Fruit fly (Drosophila melanogaster) whole organism, embryonic: ENCODE measurements around the gene CG5781.

Experiments
- Atf6 ChIP-seq: fragments of 200-800 bp; sonication (Bioruptor generic); IDR thresholded peaks from 2 replicates; pipeline ENCODE4 v1.3.6; 2022; ENCODE audit warnings: missing biosample characterization, missing genetic modification characterization
- Awh ChIP-seq: fragments of 200-800 bp; sonication (Bioruptor generic); IDR thresholded peaks from 2 replicates; pipeline ENCODE4, ENCODE4 v1.3.6; 2022; ENCODE audit warnings: missing biosample characterization, missing genetic modification characterization
- BtbVII ChIP-seq: fragments of 200-800 bp; sonication (Bioruptor generic); optimal IDR thresholded peaks from 3 replicates; lab custom pipeline; 2017; ENCODE audit warnings: missing biosample characterization, mild to moderate bottlenecking, missing genetic modification characterization
- CG10147 ChIP-seq: fragments of 200-800 bp; sonication (Bioruptor generic); optimal IDR thresholded peaks from 2 replicates; lab custom pipeline; 2019; ENCODE audit warnings: missing biosample characterization, mild to moderate bottlenecking, missing genetic modification characterization, moderate library complexity
- CG10462 ChIP-seq: fragments of 200-800 bp; sonication (Bioruptor generic); optimal IDR thresholded peaks from 2 replicates; lab custom pipeline; 2016; ENCODE audit warnings: missing biosample characterization, missing genetic modification characterization
- CG13424 ChIP-seq: fragments of 200-800 bp; sonication (Bioruptor generic); optimal IDR thresholded peaks from 2 replicates; lab custom pipeline; 2019; ENCODE audit warnings: missing biosample characterization, mild to moderate bottlenecking, missing genetic modification characterization, moderate library complexity
- CG14710 ChIP-seq: fragments of 200-800 bp; sonication (Bioruptor generic); optimal IDR thresholded peaks from 3 replicates; lab custom pipeline; 2019; ENCODE audit warnings: missing biosample characterization, mild to moderate bottlenecking, missing genetic modification characterization, moderate library complexity
- CG15269 ChIP-seq: fragments of 200-800 bp; sonication (Bioruptor generic); optimal IDR thresholded peaks from 2 replicates; lab custom pipeline; 2018; ENCODE audit warnings: missing biosample characterization, mild to moderate bottlenecking, missing genetic modification characterization, moderate library complexity
- CG17186 ChIP-seq: fragments of 200-800 bp; sonication (Bioruptor generic); optimal IDR thresholded peaks from 3 replicates; lab custom pipeline; 2017; ENCODE audit warnings: missing biosample characterization, missing genetic modification reagents, missing genetic modification characterization
- CG17361 ChIP-seq: fragments of 200-800 bp; sonication (Bioruptor generic); IDR thresholded peaks from 3 replicates; pipeline ENCODE4 v1.3.6; 2022; ENCODE audit warnings: missing biosample characterization, missing genetic modification characterization
- CG30431 ChIP-seq: fragments of 200-800 bp; sonication (Bioruptor generic); optimal IDR thresholded peaks from 2 replicates; lab custom pipeline; 2017; ENCODE audit warnings: missing biosample characterization, missing genetic modification characterization
- CG3163 ChIP-seq: fragments of 200-800 bp; sonication (Bioruptor generic); optimal IDR thresholded peaks from 3 replicates; lab custom pipeline; 2016; ENCODE audit warnings: missing biosample characterization, missing genetic modification characterization
- CG32772 ChIP-seq: fragments of 200-800 bp; sonication (Bioruptor generic); IDR thresholded peaks from 2 replicates; pipeline ENCODE4 v1.3.6; 2022; ENCODE audit warnings: missing biosample characterization, missing genetic modification characterization
- CG33557 ChIP-seq: fragments of 200-800 bp; sonication (Bioruptor generic); optimal IDR thresholded peaks from 2 replicates; lab custom pipeline; 2019; ENCODE audit warnings: missing biosample characterization, mild to moderate bottlenecking, missing genetic modification characterization, moderate library complexity
- CG4360 ChIP-seq: fragments of 200-800 bp; sonication (Bioruptor generic); IDR thresholded peaks from 2 replicates; pipeline ENCODE4 v1.3.6; 2022; ENCODE audit warnings: missing biosample characterization, missing genetic modification characterization
- CG4854 ChIP-seq: fragments of 200-800 bp; sonication (Bioruptor generic); optimal IDR thresholded peaks from 2 replicates; lab custom pipeline; 2016; ENCODE audit warnings: missing biosample characterization, missing genetic modification characterization, inconsistent platforms
- CG5180 ChIP-seq: fragments of 200-800 bp; sonication (Bioruptor generic); optimal IDR thresholded peaks from 3 replicates; lab custom pipeline; 2017; ENCODE audit warnings: missing biosample characterization, missing genetic modification characterization, mild to moderate bottlenecking, moderate library complexity, missing genetic modification reagents
- CG6791 ChIP-seq: fragments of 200-800 bp; sonication (Bioruptor generic); IDR thresholded peaks from 3 replicates; pipeline ENCODE4 v1.3.6; 2022; ENCODE audit warnings: missing biosample characterization, missing genetic modification characterization; ENCODE audit not compliant: partially characterized antibody
- CG7271 ChIP-seq: fragments of 200-800 bp; sonication (Bioruptor generic); optimal IDR thresholded peaks from 2 replicates; lab custom pipeline; 2018; ENCODE audit warnings: missing biosample characterization, mild to moderate bottlenecking, missing genetic modification characterization, moderate library complexity
- CG7786 ChIP-seq: fragments of 200-800 bp; sonication (Bioruptor generic); optimal IDR thresholded peaks from 2 replicates; lab custom pipeline; 2016; ENCODE audit warnings: missing biosample characterization, missing genetic modification characterization
- CG7928 ChIP-seq: fragments of 200-800 bp; sonication (Bioruptor generic); optimal IDR thresholded peaks from 2 replicates; lab custom pipeline; 2017; ENCODE audit warnings: missing biosample characterization, mild to moderate bottlenecking, missing genetic modification characterization
- CG9437 ChIP-seq: fragments of 200-800 bp; sonication (Bioruptor generic); optimal IDR thresholded peaks from 2 replicates; lab custom pipeline; 2018; ENCODE audit warnings: missing biosample characterization, mild to moderate bottlenecking, missing genetic modification characterization
- CG9876 ChIP-seq: fragments of 200-800 bp; sonication (Bioruptor generic); optimal IDR thresholded peaks from 2 replicates; lab custom pipeline; 2016; ENCODE audit warnings: missing biosample characterization, missing genetic modification characterization
- D19A ChIP-seq: fragments of 200-800 bp; optimal IDR thresholded peaks from 3 replicates; lab custom pipeline; 2019; ENCODE audit warnings: missing biosample characterization, mild to moderate bottlenecking, missing genetic modification characterization, moderate library complexity
- D19B ChIP-seq: fragments of 200-800 bp; sonication (Bioruptor generic); optimal IDR thresholded peaks from 2 replicates; lab custom pipeline; 2017; ENCODE audit warnings: missing biosample characterization, mild to moderate bottlenecking, missing genetic modification characterization
- Dip2 ChIP-seq: fragments of 200-800 bp; sonication (Bioruptor generic); IDR thresholded peaks from 2 replicates; pipeline ENCODE4 v1.3.6; 2022; ENCODE audit warnings: missing biosample characterization, missing genetic modification characterization
- Dip3 ChIP-seq: fragments of 200-800 bp; sonication (Bioruptor generic); optimal IDR thresholded peaks from 3 replicates; lab custom pipeline; 2016; ENCODE audit warnings: missing biosample characterization, missing genetic modification characterization
- Elba2 ChIP-seq: fragments of 200-800 bp; sonication (Bioruptor generic); optimal IDR thresholded peaks from 3 replicates; lab custom pipeline; 2016; ENCODE audit warnings: missing biosample characterization, missing genetic modification characterization
- HLH4C ChIP-seq: fragments of 200-800 bp; sonication (Bioruptor generic); IDR thresholded peaks from 3 replicates; pipeline ENCODE4 v1.3.6; 2022; ENCODE audit warnings: missing biosample characterization, missing genetic modification characterization; ENCODE audit not compliant: partially characterized antibody
- HLH54F ChIP-seq: fragments of 200-800 bp; sonication (Bioruptor generic); optimal IDR thresholded peaks from 3 replicates; lab custom pipeline; 2016; ENCODE audit warnings: missing biosample characterization, missing genetic modification characterization
- HLHmδ ChIP-seq: fragments of 200-800 bp; sonication (Bioruptor generic); optimal IDR thresholded peaks from 2 replicates; lab custom pipeline; 2018; ENCODE audit warnings: missing biosample characterization, mild to moderate bottlenecking, missing genetic modification characterization, moderate library complexity
- Hey ChIP-seq: fragments of 200-800 bp; sonication (Bioruptor generic); optimal IDR thresholded peaks from 3 replicates; lab custom pipeline; 2018; ENCODE audit warnings: missing biosample characterization, mild to moderate bottlenecking, missing genetic modification characterization
- Hr39 ChIP-seq: fragments of >200 bp; optimal IDR thresholded peaks from 2 replicates; lab custom pipeline; 2017
- Ravus ChIP-seq: fragments of 200-800 bp; sonication (Bioruptor generic); IDR thresholded peaks from 2 replicates; pipeline ENCODE4 v1.3.6; 2022; ENCODE audit warnings: missing biosample characterization, missing genetic modification characterization
- Rfx ChIP-seq: fragments of 200-800 bp; sonication (Bioruptor generic); IDR thresholded peaks from 2 replicates; pipeline ENCODE4 v1.3.6; 2022; ENCODE audit warnings: missing biosample characterization, missing genetic modification characterization
- Xbp1 ChIP-seq: fragments of 200-800 bp; sonication (Bioruptor generic); optimal IDR thresholded peaks from 3 replicates; lab custom pipeline; 2016; ENCODE audit warnings: missing biosample characterization, mild to moderate bottlenecking, missing genetic modification characterization
- al ChIP-seq: fragments of 200-800 bp; sonication (Bioruptor generic); IDR thresholded peaks from 2 replicates; pipeline ENCODE4 v1.3.6; 2022; ENCODE audit warnings: missing biosample characterization, missing genetic modification characterization
- ash1 ChIP-seq: fragments of 200-800 bp; sonication (Bioruptor generic); optimal IDR thresholded peaks from 2 replicates; lab custom pipeline; 2018; ENCODE audit warnings: missing biosample characterization, mild to moderate bottlenecking, missing genetic modification characterization
- ato ChIP-seq: fragments of 200-800 bp; sonication (Bioruptor generic); IDR thresholded peaks from 2 replicates; pipeline ENCODE4 v1.3.6; 2022; ENCODE audit warnings: missing biosample characterization, missing genetic modification characterization; ENCODE audit not compliant: partially characterized antibody
- bcd ChIP-seq: fragments of 200-800 bp; sonication (Bioruptor generic); optimal IDR thresholded peaks from 2 replicates; lab custom pipeline; 2017; ENCODE audit warnings: missing biosample characterization, mild to moderate bottlenecking, missing genetic modification characterization
- br ChIP-seq: fragments of >200 bp; optimal IDR thresholded peaks from 2 replicates; lab custom pipeline; 2017
- dimm ChIP-seq: fragments of 200-800 bp; sonication (Bioruptor generic); IDR thresholded peaks from 2 replicates; pipeline ENCODE4 v1.3.6; 2022; ENCODE audit warnings: missing biosample characterization, missing genetic modification characterization
- dm ChIP-seq: fragments of 200-800 bp; sonication (Bioruptor generic); optimal IDR thresholded peaks from 3 replicates; lab custom pipeline; 2016; ENCODE audit warnings: missing biosample characterization, missing genetic modification characterization
- dmrt99B ChIP-seq: fragments of 200-800 bp; sonication (Bioruptor generic); optimal IDR thresholded peaks from 2 replicates; lab custom pipeline; 2018; ENCODE audit warnings: missing biosample characterization, mild to moderate bottlenecking, missing genetic modification characterization, moderate library complexity
- gem ChIP-seq: fragments of 200-800 bp; sonication (Bioruptor generic); optimal IDR thresholded peaks from 2 replicates; lab custom pipeline; 2019; ENCODE audit warnings: missing biosample characterization, mild to moderate bottlenecking, missing genetic modification characterization, moderate library complexity
- insv ChIP-seq, 2 experiments: fragments of 200-800 bp; sonication (Bioruptor generic); optimal IDR thresholded peaks; 3 replicates each; lab custom pipeline; 2016 to 2018; ENCODE audit warnings: missing biosample characterization in 2 of 2, missing genetic modification characterization in 2 of 2
- lilli ChIP-seq: fragments of 200-800 bp; sonication (Bioruptor generic); optimal IDR thresholded peaks from 3 replicates; lab custom pipeline; 2016; ENCODE audit warnings: missing biosample characterization, missing genetic modification characterization
- maf-S ChIP-seq: fragments of 200-800 bp; sonication (Bioruptor generic); optimal IDR thresholded peaks from 2 replicates; lab custom pipeline; 2016; ENCODE audit warnings: missing biosample characterization, missing genetic modification characterization
- sqz ChIP-seq: fragments of 200-800 bp; sonication (Bioruptor generic); optimal IDR thresholded peaks from 3 replicates; lab custom pipeline; 2018; ENCODE audit warnings: missing biosample characterization, mild to moderate bottlenecking, missing genetic modification characterization
- tll ChIP-seq, 2 experiments: fragments of 200-800 bp in 1 of 2; fragments of >200 bp in 1 of 2; sonication (Bioruptor generic) in 1 of 2; optimal IDR thresholded peaks; 2 replicates each; lab custom pipeline; 2017 to 2019; ENCODE audit warnings: missing biosample characterization in 2 of 2, missing genetic modification characterization in 2 of 2, mild to moderate bottlenecking in 1 of 2, moderate library complexity in 1 of 2
- unpg ChIP-seq: fragments of 200-800 bp; sonication (Bioruptor generic); optimal IDR thresholded peaks from 3 replicates; lab custom pipeline; 2018; ENCODE audit warnings: missing biosample characterization, mild to moderate bottlenecking, missing genetic modification characterization, moderate library complexity
- zfh1 ChIP-seq: fragments of 200-800 bp; sonication (Bioruptor generic); IDR thresholded peaks from 3 replicates; pipeline ENCODE4 v1.3.6; 2022; ENCODE audit warnings: missing biosample characterization, missing genetic modification characterization

CG5781 gene

dm6 chr2L:12712255-12712654 lies 15.1 kb upstream of the CG5781 start (continued):
- no peak; the same call in 2 of the 3 replicates for TF ChIP-seq HLH4C
- no peak; the same call in 2 of the 3 replicates for TF ChIP-seq zfh1 (GFP tag; lab: Robert Waterston, UW)
- no peak for TF ChIP-seq ato (GFP tag; lab: Robert Waterston, UW)
- TF ChIP-seq dm: peak; percentile 2
- TF ChIP-seq CG15269 (tag; lab: Kevin White, UChicago): no peak
- TF ChIP-seq Atf6 (GFP tag; lab: Robert Waterston, UW): no peak
- TF ChIP-seq tll (GFP tag; optimal IDR thresholded peaks at IDR 0.05; lab: Kevin White, UChicago): no peak
- no peak for TF ChIP-seq CG6791 (GFP tag; lab: Robert Waterston, UW)
- no peak for TF ChIP-seq al (GFP tag; lab: Robert Waterston, UW)
- TF ChIP-seq CG33557 (GFP tag; lab: Kevin White, UChicago): no peak
- peak; percentile 91 for TF ChIP-seq CG7928 (GFP tag; lab: Kevin White, UChicago)
- TF ChIP-seq Hey (tag; lab: Kevin White, UChicago): no peak
- peak; percentile 31 for TF ChIP-seq Rfx (GFP tag; lab: Robert Waterston, UW)
- TF ChIP-seq CG7271: no peak
- TF ChIP-seq CG3163 (GFP tag; lab: Kevin White, UChicago): no peak
- no peak for TF ChIP-seq HLHmδ
- no peak for TF ChIP-seq HLH54F (GFP tag; lab: Kevin White, UChicago)
- no peak for TF ChIP-seq dimm (GFP tag; lab: Robert Waterston, UW)
- no peak for TF ChIP-seq insv (GFP tag; optimal IDR thresholded peaks at IDR 0.05; lab: Kevin White, UChicago)
- no peak for TF ChIP-seq CG13424
- no peak for TF ChIP-seq CG10147 (GFP tag; lab: Kevin White, UChicago)
- no peak for TF ChIP-seq maf-S (GFP tag; lab: Kevin White, UChicago)
- no peak for TF ChIP-seq D19A
- no peak for TF ChIP-seq Hr39 (lab: Kevin White, UChicago)
- no peak for TF ChIP-seq Elba2 (GFP tag; lab: Kevin White, UChicago)
- TF ChIP-seq CG32772 (GFP tag; lab: Robert Waterston, UW): no peak
- no peak for TF ChIP-seq Dip3
- TF ChIP-seq lilli (GFP tag; lab: Kevin White, UChicago): peak; percentile 27
- TF ChIP-seq unpg (GFP tag; lab: Kevin White, UChicago): no peak
- no peak for TF ChIP-seq dmrt99B (tag; lab: Kevin White, UChicago)
- no peak for TF ChIP-seq Ravus (GFP tag; lab: Robert Waterston, UW)
- no peak for TF ChIP-seq CG17361
- TF ChIP-seq CG5180 (GFP tag; lab: Kevin White, UChicago): no peak
- TF ChIP-seq CG30431 (GFP tag; lab: Kevin White, UChicago): no peak
- TF ChIP-seq ash1: no peak
- no peak for TF ChIP-seq Awh
- TF ChIP-seq CG9876 (GFP tag; lab: Kevin White, UChicago): no peak
- TF ChIP-seq CG9437 (GFP tag; lab: Kevin White, UChicago): no peak
- no peak for TF ChIP-seq CG7786 (GFP tag; lab: Kevin White, UChicago)
- no peak for TF ChIP-seq Dip2 (GFP tag; lab: Robert Waterston, UW)
- no peak for TF ChIP-seq BtbVII
- no peak for TF ChIP-seq CG4854 (GFP tag; lab: Kevin White, UChicago)
- TF ChIP-seq br: no peak
- TF ChIP-seq CG17186 (GFP tag; lab: Kevin White, UChicago): no peak
- no peak for TF ChIP-seq CG4360
- no peak for TF ChIP-seq bcd (GFP tag; lab: Kevin White, UChicago)
- TF ChIP-seq gem: no peak
- TF ChIP-seq Xbp1 (GFP tag; lab: Kevin White, UChicago): no peak
- no peak for TF ChIP-seq D19B (GFP tag; lab: Kevin White, UChicago)
- peak; percentile 55 for TF ChIP-seq CG14710
- no peak for TF ChIP-seq CG10462 (GFP tag; lab: Kevin White, UChicago)
- TF ChIP-seq sqz (GFP tag; lab: Kevin White, UChicago): no peak
